Worm (Caenorhabditis elegans) whole organism, L4/young adult: ENCODE measurements around the gene gbb-1.

ENCODE experiments used
- W03F9.2 ChIP-seq: fragments of 150-350 bp; optimal IDR thresholded peaks from 2 replicates; lab custom pipeline; 2014; ENCODE audit warnings: missing biosample characterization, missing genetic modification characterization
- dao-5 ChIP-seq: sonication (generic microtip); optimal IDR thresholded peaks from 2 replicates; lab custom pipeline; 2016; ENCODE audit warnings: missing genotype, missing genetic modification characterization, moderate library complexity, missing compliant biosample characterization
- him-1 ChIP-seq: sonication (generic microtip); optimal IDR thresholded peaks from 2 replicates; lab custom pipeline; 2016; ENCODE audit warnings: missing genotype, missing genetic modification reagents, missing genetic modification characterization, missing compliant biosample characterization

DNA sequence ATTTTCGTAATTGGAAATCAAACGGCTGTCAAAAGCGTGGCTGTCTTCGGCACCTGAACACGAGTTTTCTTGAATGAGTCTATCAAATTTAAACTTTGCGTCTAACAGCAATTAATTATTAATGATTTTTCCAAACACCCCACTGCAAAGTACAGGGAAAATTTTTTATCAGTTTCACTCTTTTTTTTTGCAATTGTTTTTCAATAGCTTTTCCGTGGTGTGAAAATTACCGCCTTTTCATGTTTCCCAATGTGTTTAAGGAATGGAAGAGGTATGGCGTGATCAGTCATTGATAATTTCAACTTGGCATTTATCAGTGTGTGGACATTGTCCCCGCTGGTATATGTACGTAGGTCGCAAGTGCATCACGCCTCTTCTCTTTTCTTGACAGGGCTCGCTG, 25.9 kb upstream of the gbb-1 start:
- no peak for TF ChIP-seq dao-5 (tag; lab: Kevin White, UChicago)
- TF ChIP-seq him-1 (tag; lab: Kevin White, UChicago), result no peak
- TF ChIP-seq W03F9.2 (tag; lab: Kevin White, UChicago), result no peak
